Fruit fly (Drosophila melanogaster) whole organism, embryonic: Measurements from ENCODE around the gene Or22b.

Experiments used
- Aef1 ChIP-seq: fragments of 200-800 bp; sonication (Bioruptor generic); IDR thresholded peaks from 3 replicates; pipeline ENCODE4 v1.3.6; 2022; ENCODE audit warnings: missing biosample characterization, missing genetic modification characterization
- Bgb ChIP-seq: fragments of 200-800 bp; sonication (Bioruptor generic); IDR thresholded peaks from 2 replicates; pipeline ENCODE4 v1.3.6; 2022; ENCODE audit warnings: missing biosample characterization, missing genetic modification characterization; ENCODE audit not compliant: partially characterized antibody
- CG10267 ChIP-seq: fragments of 200-800 bp; sonication (Bioruptor generic); optimal IDR thresholded peaks from 2 replicates; lab custom pipeline; 2018; ENCODE audit warnings: missing biosample characterization, mild to moderate bottlenecking, missing genetic modification characterization, moderate library complexity
- CG10321 ChIP-seq: fragments of 200-800 bp; sonication (Bioruptor generic); IDR thresholded peaks from 2 replicates; pipeline ENCODE4 v1.3.6; 2022; ENCODE audit warnings: missing biosample characterization, missing genetic modification characterization
- CG10654 ChIP-seq: fragments of 200-800 bp; sonication (Bioruptor generic); optimal IDR thresholded peaks from 2 replicates; lab custom pipeline; 2016; ENCODE audit warnings: missing biosample characterization, missing genetic modification characterization
- CG11247 ChIP-seq: fragments of 200-800 bp; sonication (Bioruptor generic); IDR thresholded peaks from 2 replicates; pipeline ENCODE4 v1.3.6; 2022; ENCODE audit warnings: missing biosample characterization, missing genetic modification characterization
- CG11504 ChIP-seq: fragments of 200-800 bp; sonication (Bioruptor generic); optimal IDR thresholded peaks from 3 replicates; lab custom pipeline; 2019; ENCODE audit warnings: missing biosample characterization, mild to moderate bottlenecking, missing genetic modification characterization, moderate library complexity
- CG14050 ChIP-seq: fragments of 200-800 bp; sonication (Bioruptor generic); IDR thresholded peaks from 3 replicates; pipeline ENCODE4 v1.3.6; 2022; ENCODE audit warnings: missing biosample characterization, missing genetic modification characterization
- CG14441 ChIP-seq: fragments of 200-800 bp; sonication (Bioruptor generic); IDR thresholded peaks from 2 replicates; pipeline ENCODE4 v1.3.6; 2022; ENCODE audit warnings: missing biosample characterization, missing genetic modification characterization
- CG15601 ChIP-seq: fragments of 200-800 bp; sonication (Bioruptor generic); optimal IDR thresholded peaks from 3 replicates; lab custom pipeline; 2019; ENCODE audit warnings: missing biosample characterization, mild to moderate bottlenecking, missing genetic modification characterization, moderate library complexity
- CG1832 ChIP-seq: fragments of 200-800 bp; sonication (Bioruptor generic); optimal IDR thresholded peaks from 2 replicates; lab custom pipeline; 2017; ENCODE audit warnings: missing biosample characterization, mild to moderate bottlenecking, missing genetic modification characterization, inconsistent platforms
- CG2116 ChIP-seq: fragments of 200-800 bp; sonication (Bioruptor generic); optimal IDR thresholded peaks from 3 replicates; lab custom pipeline; 2018; ENCODE audit warnings: missing biosample characterization, mild to moderate bottlenecking, missing genetic modification characterization
- CG32767 ChIP-seq: fragments of 200-800 bp; sonication (Bioruptor generic); IDR thresholded peaks from 2 replicates; pipeline ENCODE4 v1.3.6; 2022; ENCODE audit warnings: missing biosample characterization, missing genetic modification characterization
- CG32772 ChIP-seq: fragments of 200-800 bp; sonication (Bioruptor generic); IDR thresholded peaks from 2 replicates; pipeline ENCODE4 v1.3.6; 2022; ENCODE audit warnings: missing biosample characterization, missing genetic modification characterization
- CG33213 ChIP-seq: fragments of 200-800 bp; sonication (Bioruptor generic); optimal IDR thresholded peaks from 3 replicates; lab custom pipeline; 2016; ENCODE audit warnings: missing biosample characterization, missing genetic modification characterization
- CG42726 ChIP-seq: fragments of 200-800 bp; sonication (Bioruptor generic); IDR thresholded peaks from 2 replicates; pipeline ENCODE4 v1.3.6; 2022; ENCODE audit warnings: missing biosample characterization, missing genetic modification characterization; ENCODE audit not compliant: partially characterized antibody
- CG6791 ChIP-seq: fragments of 200-800 bp; sonication (Bioruptor generic); IDR thresholded peaks from 3 replicates; pipeline ENCODE4 v1.3.6; 2022; ENCODE audit warnings: missing biosample characterization, missing genetic modification characterization; ENCODE audit not compliant: partially characterized antibody
- CG9727 ChIP-seq: fragments of 200-800 bp; sonication (Bioruptor generic); optimal IDR thresholded peaks from 3 replicates; lab custom pipeline; 2017; ENCODE audit warnings: missing biosample characterization, mild to moderate bottlenecking, missing genetic modification characterization
- CG9932 ChIP-seq: fragments of 200-800 bp; sonication (Bioruptor generic); IDR thresholded peaks from 2 replicates; pipeline ENCODE4 v1.3.6; 2022; ENCODE audit warnings: missing biosample characterization, missing genetic modification characterization
- Chrac-16 ChIP-seq: fragments of 200-800 bp; sonication (Bioruptor generic); optimal IDR thresholded peaks from 3 replicates; lab custom pipeline; 2016; ENCODE audit warnings: missing biosample characterization, missing genetic modification characterization
- Dek ChIP-seq: fragments of 200-800 bp; sonication (Bioruptor generic); optimal IDR thresholded peaks from 3 replicates; lab custom pipeline; 2019; ENCODE audit warnings: missing biosample characterization, mild to moderate bottlenecking, missing genetic modification characterization, moderate library complexity
- Ets65A ChIP-seq: fragments of 200-800 bp; sonication (Bioruptor generic); peaks from one replicate; lab custom pipeline; 2016; ENCODE audit warnings: missing biosample characterization, missing genetic modification characterization
- H2.0 ChIP-seq: fragments of 200-800 bp; sonication (Bioruptor generic); IDR thresholded peaks from 2 replicates; pipeline ENCODE4 v1.3.6; 2022; ENCODE audit warnings: missing biosample characterization, missing genetic modification characterization
- HmgZ ChIP-seq: fragments of 200-800 bp; sonication (Bioruptor generic); optimal IDR thresholded peaks from 2 replicates; lab custom pipeline; 2018; ENCODE audit warnings: missing biosample characterization, mild to moderate bottlenecking, missing genetic modification characterization
- Hmr ChIP-seq: fragments of 200-800 bp; sonication (Bioruptor generic); optimal IDR thresholded peaks from 3 replicates; lab custom pipeline; 2017; ENCODE audit warnings: mild to moderate bottlenecking, missing biosample characterization, missing genetic modification reagents, missing genetic modification characterization
- Med ChIP-seq: fragments of 200-800 bp; sonication (Bioruptor generic); peaks from one replicate; lab custom pipeline; 2016; ENCODE audit warnings: missing biosample characterization, missing genetic modification characterization, mild to moderate bottlenecking, inconsistent platforms, moderate library complexity
- Myb ChIP-seq: fragments of 200-800 bp; sonication (Bioruptor generic); optimal IDR thresholded peaks from 2 replicates; lab custom pipeline; 2016; ENCODE audit warnings: missing biosample characterization, missing genetic modification characterization
- NfI ChIP-seq: fragments of 200-800 bp; sonication (Bioruptor generic); optimal IDR thresholded peaks from 3 replicates; lab custom pipeline; 2018; ENCODE audit warnings: missing biosample characterization, mild to moderate bottlenecking, missing genetic modification characterization, moderate library complexity
- Opbp ChIP-seq: fragments of 200-800 bp; sonication (Bioruptor generic); IDR thresholded peaks from 3 replicates; pipeline ENCODE4 v1.3.6; 2022; ENCODE audit warnings: missing biosample characterization, missing genetic modification characterization; ENCODE audit not compliant: partially characterized antibody
- Rfx ChIP-seq: fragments of 200-800 bp; sonication (Bioruptor generic); IDR thresholded peaks from 2 replicates; pipeline ENCODE4 v1.3.6; 2022; ENCODE audit warnings: missing biosample characterization, missing genetic modification characterization
- Xbp1 ChIP-seq: fragments of 200-800 bp; sonication (Bioruptor generic); optimal IDR thresholded peaks from 3 replicates; lab custom pipeline; 2016; ENCODE audit warnings: missing biosample characterization, mild to moderate bottlenecking, missing genetic modification characterization
- dpn ChIP-seq, 2 experiments: fragments of 200-800 bp; sonication (Bioruptor generic); optimal IDR thresholded peaks; 3 replicates each; lab custom pipeline; 2016; ENCODE audit warnings: missing biosample characterization in 2 of 2, missing genetic modification characterization in 2 of 2
- hbn ChIP-seq: fragments of 200-800 bp; sonication (Bioruptor generic); IDR thresholded peaks from 2 replicates; pipeline ENCODE4 v1.3.6; 2022; ENCODE audit warnings: missing biosample characterization, missing genetic modification characterization; ENCODE audit not compliant: partially characterized antibody
- ken ChIP-seq: fragments of 200-800 bp; sonication (Bioruptor generic); IDR thresholded peaks from 3 replicates; pipeline ENCODE4 v1.3.6; 2022; ENCODE audit warnings: missing biosample characterization, missing genetic modification characterization
- knrl ChIP-seq: fragments of 200-800 bp; sonication (Bioruptor generic); IDR thresholded peaks from 3 replicates; pipeline ENCODE4 v1.3.6; 2022; ENCODE audit warnings: missing biosample characterization, missing genetic modification characterization; ENCODE audit not compliant: partially characterized antibody
- pan ChIP-seq, 4 experiments: fragments of >200 bp in 3 of 4; fragments of 200-800 bp in 1 of 4; sonication (Bioruptor generic) in 1 of 4; optimal IDR thresholded peaks in 3 of 4; IDR thresholded peaks in 1 of 4; 2 replicates each; pipeline versions ENCODE4 v1.3.6 to Lab custom; 2017 to 2022; ENCODE audit warnings: missing biosample characterization in 2 of 4, missing genetic modification characterization in 2 of 4, mixed read lengths in 1 of 4
- pita ChIP-seq: fragments of 200-800 bp; sonication (Bioruptor generic); optimal IDR thresholded peaks from 2 replicates; lab custom pipeline; 2017; ENCODE audit warnings: missing biosample characterization, mild to moderate bottlenecking, missing genetic modification characterization
- sisA ChIP-seq: fragments of 200-800 bp; sonication (Bioruptor generic); IDR thresholded peaks from 2 replicates; pipeline ENCODE4 v1.3.6; 2022; ENCODE audit warnings: missing biosample characterization, missing genetic modification characterization
- slbo ChIP-seq: fragments of 200-800 bp; sonication (Bioruptor generic); IDR thresholded peaks from 2 replicates; pipeline ENCODE4 v1.3.6; 2022; ENCODE audit warnings: missing biosample characterization, missing genetic modification characterization
- tll ChIP-seq, 2 experiments: fragments of 200-800 bp in 1 of 2; fragments of >200 bp in 1 of 2; sonication (Bioruptor generic) in 1 of 2; optimal IDR thresholded peaks; 2 replicates each; lab custom pipeline; 2017 to 2019; ENCODE audit warnings: missing biosample characterization in 2 of 2, missing genetic modification characterization in 2 of 2, mild to moderate bottlenecking in 1 of 2, moderate library complexity in 1 of 2
- yki ChIP-seq: fragments of >200 bp; optimal IDR thresholded peaks from 3 replicates; lab custom pipeline; 2018

The Or22b gene

DNA sequence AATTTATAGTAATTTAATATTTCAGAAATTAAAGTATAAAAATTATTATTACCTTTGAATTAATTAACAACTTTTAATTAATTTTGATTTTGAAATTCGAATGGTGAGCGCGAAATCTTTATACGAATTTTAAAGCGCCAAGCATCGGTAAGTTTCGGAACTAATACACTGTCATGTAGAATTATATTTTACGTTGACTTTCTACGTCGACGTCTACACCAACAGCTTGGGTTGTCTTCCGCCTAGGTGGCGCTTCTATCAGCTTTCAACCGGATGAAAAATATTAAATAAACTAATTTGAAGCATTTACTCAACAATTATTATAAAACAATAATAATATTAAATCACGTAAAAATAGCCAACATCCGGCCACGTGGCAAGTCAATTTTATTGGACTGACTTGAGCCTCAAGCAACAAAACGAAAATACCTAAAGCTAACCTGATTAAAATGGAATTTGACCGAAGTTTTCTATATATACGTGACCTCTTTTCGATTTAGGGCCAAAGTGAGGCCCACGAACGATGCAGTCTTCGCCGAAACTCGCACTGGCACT is 30.6 kb upstream of the Or22b start, which contains the start of gene CG31928 (continued):
- TF ChIP-seq H2.0 (GFP tag; lab: Robert Waterston, UW) (peak; percentile 11; the same call in 1 of the 2 replicates), ken (peak; percentile 17; the same call in 1 of the 3 replicates), CG14441 (peak; percentile 17; the same call in 1 of the 2 replicates), CG42726 (peak; percentile 78), CG14050 (no peak), Ets65A (peak; percentile 54), CG2116 (peak; percentile 9), HmgZ (tag; lab: Kevin White, UChicago) (peak; percentile 36), CG10654 (peak; percentile 6), CG15601 (tag; lab: Kevin White, UChicago) (peak; percentile 7), NfI (GFP tag; lab: Kevin White, UChicago) (peak; percentile 20), Myb (GFP tag; lab: Kevin White, UChicago) (peak; percentile 9), CG33213 (peak; percentile 11), Aef1 (GFP tag; lab: Robert Waterston, UW) (no peak), dpn (GFP tag; optimal IDR thresholded peaks at IDR 0.05; lab: Kevin White, UChicago) (peak; percentile 7 to 27), sisA (GFP tag; lab: Robert Waterston, UW) (0 out of 2 replicates have a peak, but pooled peaks have one; percentile 15), tll (GFP tag; optimal IDR thresholded peaks at IDR 0.05; lab: Kevin White, UChicago) (no peak), CG10267 (tag; lab: Kevin White, UChicago) (peak; percentile 32), CG1832 (no peak), Rfx (GFP tag; lab: Robert Waterston, UW) (peak; percentile 72), Opbp (GFP tag; lab: Robert Waterston, UW) (peak; percentile 48; the same call in 1 of the 3 replicates), CG11504 (peak; percentile 52), yki (peak; percentile 21), slbo (GFP tag; lab: Robert Waterston, UW) (peak; percentile 52), Xbp1 (GFP tag; lab: Kevin White, UChicago) (peak; percentile 63), Med (GFP tag; lab: Kevin White, UChicago) (peak; percentile 78), CG11247 (0 out of 2 replicates have a peak, but pooled peaks have one; percentile 21), Bgb (GFP tag; lab: Robert Waterston, UW) (peak; percentile 72), CG10321 (GFP tag; lab: Robert Waterston, UW) (no peak), Dek (peak; percentile 5), CG32772 (GFP tag; lab: Robert Waterston, UW) (no peak), CG9932 (GFP tag; lab: Robert Waterston, UW) (peak; percentile 41; the same call in 1 of the 2 replicates), hbn (GFP tag; lab: Robert Waterston, UW) (no peak), CG32767 (GFP tag; lab: Robert Waterston, UW) (no peak), knrl (peak; percentile 61; the same call in 2 of the 3 replicates), Chrac-16 (GFP tag; lab: Kevin White, UChicago) (peak; percentile 50), pita (GFP tag; lab: Kevin White, UChicago) (peak; percentile 33), Hmr (GFP tag; lab: Kevin White, UChicago) (peak; percentile 13), CG6791 (peak; percentile 12; the same call in 1 of the 3 replicates), CG9727 (GFP tag; lab: Kevin White, UChicago) (no peak), pan (optimal IDR thresholded peaks at IDR 0.05; lab: Kevin White, UChicago) (no peak), pan (GFP tag; optimal IDR thresholded peaks at IDR 0.05 in 1 of 2, IDR thresholded peaks at IDR 0.05 in 1 of 2) (peak in 1 of 2 experiments; percentile 14)
